Fruit fly (Drosophila melanogaster) whole organism, embryonic: ENCODE data around the gene mus302.

ENCODE experiments used
- Abd-B ChIP-seq: fragments of 200-800 bp; sonication (Bioruptor generic); optimal IDR thresholded peaks from 2 replicates; lab custom pipeline; 2018; ENCODE audit warnings: missing biosample characterization, mild to moderate bottlenecking, missing genetic modification characterization, moderate library complexity
- Atf3 ChIP-seq: fragments of 200-800 bp; sonication (Bioruptor generic); optimal IDR thresholded peaks from 3 replicates; lab custom pipeline; 2016; ENCODE audit warnings: missing biosample characterization, missing genetic modification characterization
- Atf6 ChIP-seq: fragments of 200-800 bp; sonication (Bioruptor generic); IDR thresholded peaks from 2 replicates; pipeline ENCODE4 v1.3.6; 2022; ENCODE audit warnings: missing biosample characterization, missing genetic modification characterization
- B-H1 ChIP-seq: fragments of 200-800 bp; sonication (Bioruptor generic); IDR thresholded peaks from 3 replicates; pipeline ENCODE4 v1.3.6; 2022; ENCODE audit warnings: missing biosample characterization, missing genetic modification characterization
- Bteb2 ChIP-seq: fragments of 200-800 bp; sonication (Bioruptor generic); optimal IDR thresholded peaks from 2 replicates; lab custom pipeline; 2016; ENCODE audit warnings: missing biosample characterization, missing genetic modification characterization
- CG10543 ChIP-seq: fragments of 200-800 bp; sonication (Bioruptor generic); optimal IDR thresholded peaks from 3 replicates; lab custom pipeline; 2017; ENCODE audit warnings: missing biosample characterization, mild to moderate bottlenecking, missing genetic modification characterization, moderate library complexity
- CG11247 ChIP-seq: fragments of 200-800 bp; sonication (Bioruptor generic); IDR thresholded peaks from 2 replicates; pipeline ENCODE4 v1.3.6; 2022; ENCODE audit warnings: missing biosample characterization, missing genetic modification characterization
- CG12219 ChIP-seq: fragments of 200-800 bp; sonication (Bioruptor generic); optimal IDR thresholded peaks from 3 replicates; lab custom pipeline; 2018; ENCODE audit warnings: missing biosample characterization, mild to moderate bottlenecking, missing genetic modification characterization
- CG12236 ChIP-seq: fragments of 200-800 bp; sonication (Bioruptor generic); optimal IDR thresholded peaks from 2 replicates; lab custom pipeline; 2016; ENCODE audit warnings: missing biosample characterization, missing genetic modification characterization
- CG12744 ChIP-seq: fragments of 200-800 bp; sonication (Bioruptor generic); optimal IDR thresholded peaks from 2 replicates; lab custom pipeline; 2016; ENCODE audit warnings: missing biosample characterization, missing genetic modification characterization
- CG13123 ChIP-seq: fragments of 200-800 bp; sonication (Bioruptor generic); optimal IDR thresholded peaks from 2 replicates; lab custom pipeline; 2016; ENCODE audit warnings: missing biosample characterization, missing genetic modification characterization
- CG1602 ChIP-seq: fragments of 200-800 bp; sonication (Bioruptor generic); optimal IDR thresholded peaks from 3 replicates; lab custom pipeline; 2016; ENCODE audit warnings: missing biosample characterization, missing genetic modification characterization
- CG17186 ChIP-seq: fragments of 200-800 bp; sonication (Bioruptor generic); optimal IDR thresholded peaks from 3 replicates; lab custom pipeline; 2017; ENCODE audit warnings: missing biosample characterization, missing genetic modification reagents, missing genetic modification characterization
- CG17829 ChIP-seq: fragments of 200-800 bp; optimal IDR thresholded peaks from 2 replicates; lab custom pipeline; 2019; ENCODE audit warnings: missing biosample characterization, mild to moderate bottlenecking, missing genetic modification characterization, moderate library complexity
- CG18764 ChIP-seq: fragments of 200-800 bp; sonication (Bioruptor generic); optimal IDR thresholded peaks from 3 replicates; lab custom pipeline; 2016; ENCODE audit warnings: missing biosample characterization, missing genetic modification characterization
- CG30431 ChIP-seq: fragments of 200-800 bp; sonication (Bioruptor generic); optimal IDR thresholded peaks from 2 replicates; lab custom pipeline; 2017; ENCODE audit warnings: missing biosample characterization, missing genetic modification characterization
- CG31224 ChIP-seq: fragments of 200-800 bp; sonication (Bioruptor generic); IDR thresholded peaks from 2 replicates; pipeline ENCODE4 v1.3.6; 2022; ENCODE audit warnings: missing biosample characterization, missing genetic modification characterization
- CG31441 ChIP-seq: fragments of 200-800 bp; sonication (Bioruptor generic); IDR thresholded peaks from 2 replicates; pipeline ENCODE4 v1.3.6; 2022; ENCODE audit warnings: missing biosample characterization, missing genetic modification characterization
- CG32772 ChIP-seq: fragments of 200-800 bp; sonication (Bioruptor generic); IDR thresholded peaks from 2 replicates; pipeline ENCODE4 v1.3.6; 2022; ENCODE audit warnings: missing biosample characterization, missing genetic modification characterization
- CG43689 ChIP-seq: fragments of 200-800 bp; sonication (Bioruptor generic); IDR thresholded peaks from 2 replicates; pipeline ENCODE4 v1.3.6; 2022; ENCODE audit warnings: missing biosample characterization, missing genetic modification characterization
- CG6813 ChIP-seq: fragments of 200-800 bp; sonication (Bioruptor generic); optimal IDR thresholded peaks from 2 replicates; lab custom pipeline; 2017; ENCODE audit warnings: missing biosample characterization, missing genetic modification characterization, mild to moderate bottlenecking, moderate library complexity, missing genetic modification reagents
- CG7839 ChIP-seq: fragments of 200-800 bp; sonication (Bioruptor generic); optimal IDR thresholded peaks from 3 replicates; lab custom pipeline; 2018; ENCODE audit warnings: missing biosample characterization, mild to moderate bottlenecking, missing genetic modification characterization, moderate library complexity
- CG7963 ChIP-seq: fragments of 200-800 bp; sonication (Bioruptor generic); IDR thresholded peaks from 3 replicates; pipeline ENCODE4 v1.3.6; 2022; ENCODE audit warnings: missing biosample characterization, missing genetic modification characterization; ENCODE audit not compliant: partially characterized antibody
- Chrac-16 ChIP-seq: fragments of 200-800 bp; sonication (Bioruptor generic); optimal IDR thresholded peaks from 3 replicates; lab custom pipeline; 2016; ENCODE audit warnings: missing biosample characterization, missing genetic modification characterization
- Dbx ChIP-seq: fragments of 200-800 bp; sonication (Bioruptor generic); IDR thresholded peaks from 3 replicates; pipeline ENCODE4 v1.3.6; 2022; ENCODE audit warnings: missing biosample characterization, missing genetic modification characterization
- Doc3 ChIP-seq: fragments of 200-800 bp; sonication (Bioruptor generic); IDR thresholded peaks from 3 replicates; pipeline ENCODE4 v1.3.6; 2022; ENCODE audit warnings: missing biosample characterization, missing genetic modification characterization; ENCODE audit not compliant: partially characterized antibody
- Ets65A ChIP-seq: fragments of 200-800 bp; sonication (Bioruptor generic); peaks from one replicate; lab custom pipeline; 2016; ENCODE audit warnings: missing biosample characterization, missing genetic modification characterization
- HHEX ChIP-seq: fragments of 200-800 bp; sonication (Bioruptor generic); optimal IDR thresholded peaks from 3 replicates; lab custom pipeline; 2017; ENCODE audit warnings: missing biosample characterization, mild to moderate bottlenecking, missing genetic modification characterization, missing genetic modification reagents
- Hmx ChIP-seq: fragments of 200-800 bp; sonication (Bioruptor generic); optimal IDR thresholded peaks from 2 replicates; lab custom pipeline; 2016; ENCODE audit warnings: missing biosample characterization, missing genetic modification characterization
- Hr78 ChIP-seq, 2 experiments: fragments of 200-800 bp in 1 of 2; fragments of >200 bp in 1 of 2; sonication (Bioruptor generic) in 1 of 2; optimal IDR thresholded peaks; 2 replicates each; lab custom pipeline; 2017 to 2019; ENCODE audit warnings: missing biosample characterization in 2 of 2, missing genetic modification characterization in 2 of 2, mild to moderate bottlenecking in 1 of 2, moderate library complexity in 1 of 2
- Lim3 ChIP-seq: fragments of 200-800 bp; sonication (Bioruptor generic); IDR thresholded peaks from 2 replicates; pipeline ENCODE4 v1.3.6; 2022; ENCODE audit warnings: missing biosample characterization, missing genetic modification characterization
- Mrtf ChIP-seq: fragments of 200-800 bp; sonication (Bioruptor generic); IDR thresholded peaks from 3 replicates; pipeline ENCODE4 v1.3.6; 2022; ENCODE audit warnings: missing biosample characterization, missing genetic modification characterization
- Pdp1 ChIP-seq, 2 experiments: fragments of 200-800 bp; sonication (Bioruptor generic); optimal IDR thresholded peaks; 3 replicates each; lab custom pipeline; 2016; ENCODE audit warnings: missing biosample characterization in 2 of 2, missing genetic modification characterization in 2 of 2, mild to moderate bottlenecking in 1 of 2, moderate library complexity in 1 of 2
- Ravus ChIP-seq: fragments of 200-800 bp; sonication (Bioruptor generic); IDR thresholded peaks from 2 replicates; pipeline ENCODE4 v1.3.6; 2022; ENCODE audit warnings: missing biosample characterization, missing genetic modification characterization
- Trl ChIP-seq, 3 experiments: fragments of >200 bp in 2 of 3; fragments of 200-800 bp in 1 of 3; sonication (Bioruptor generic) in 1 of 3; optimal IDR thresholded peaks; 2 replicates in 1 of 3; 3 replicates in 2 of 3; lab custom pipeline; 2016 to 2017; ENCODE audit warnings: missing biosample characterization in 1 of 3, missing genetic modification characterization in 1 of 3
- abd-A ChIP-seq: fragments of 200-800 bp; sonication (Bioruptor generic); optimal IDR thresholded peaks from 3 replicates; lab custom pipeline; 2019; ENCODE audit warnings: missing biosample characterization, mild to moderate bottlenecking, missing genetic modification characterization, moderate library complexity
- ase ChIP-seq: fragments of 200-800 bp; sonication (Bioruptor generic); IDR thresholded peaks from 3 replicates; pipeline ENCODE4 v1.3.6; 2022; ENCODE audit warnings: missing biosample characterization, missing genetic modification characterization
- bab2 ChIP-seq: fragments of 200-800 bp; sonication (Bioruptor generic); optimal IDR thresholded peaks from 2 replicates; lab custom pipeline; 2016; ENCODE audit warnings: missing biosample characterization, missing genetic modification characterization
- crol ChIP-seq: fragments of 200-800 bp; sonication (Bioruptor generic); IDR thresholded peaks from 2 replicates; pipeline ENCODE4 v1.3.6; 2022; ENCODE audit warnings: missing biosample characterization, missing genetic modification characterization
- gfzf ChIP-seq: fragments of 200-800 bp; sonication (Bioruptor generic); optimal IDR thresholded peaks from 2 replicates; lab custom pipeline; 2016; ENCODE audit warnings: missing biosample characterization, mild to moderate bottlenecking, missing genetic modification characterization, moderate library complexity
- hth ChIP-seq: fragments of >200 bp; optimal IDR thresholded peaks from 2 replicates; lab custom pipeline; 2017; ENCODE audit warnings: inconsistent platforms
- maf-S ChIP-seq: fragments of 200-800 bp; sonication (Bioruptor generic); optimal IDR thresholded peaks from 2 replicates; lab custom pipeline; 2016; ENCODE audit warnings: missing biosample characterization, missing genetic modification characterization
- mirr ChIP-seq: fragments of 200-800 bp; sonication (Bioruptor generic); optimal IDR thresholded peaks from 3 replicates; lab custom pipeline; 2018; ENCODE audit warnings: missing biosample characterization, mild to moderate bottlenecking, missing genetic modification characterization
- nau ChIP-seq: fragments of 200-800 bp; sonication (Bioruptor generic); optimal IDR thresholded peaks from 3 replicates; lab custom pipeline; 2017; ENCODE audit warnings: missing biosample characterization, mild to moderate bottlenecking, missing genetic modification characterization, missing genetic modification reagents
- p53 ChIP-seq: fragments of 200-800 bp; sonication (Bioruptor generic); optimal IDR thresholded peaks from 2 replicates; lab custom pipeline; 2016; ENCODE audit warnings: missing biosample characterization, missing genetic modification characterization
- rib ChIP-seq: fragments of 200-800 bp; sonication (Bioruptor generic); IDR thresholded peaks from 2 replicates; pipeline ENCODE4 v1.3.6; 2022; ENCODE audit warnings: missing biosample characterization, missing genetic modification characterization
- seq ChIP-seq: fragments of 200-800 bp; sonication (Bioruptor generic); IDR thresholded peaks from 2 replicates; pipeline ENCODE4 v1.3.6; 2022; ENCODE audit warnings: missing biosample characterization, missing genetic modification characterization
- sima ChIP-seq: fragments of 200-800 bp; sonication (Bioruptor generic); optimal IDR thresholded peaks from 2 replicates; lab custom pipeline; 2016; ENCODE audit warnings: missing biosample characterization, missing genetic modification characterization
- sug ChIP-seq: fragments of 200-800 bp; optimal IDR thresholded peaks from 2 replicates; lab custom pipeline; 2019; ENCODE audit warnings: missing biosample characterization, mild to moderate bottlenecking, missing genetic modification characterization, moderate library complexity
- tna ChIP-seq: fragments of 200-800 bp; sonication (Bioruptor generic); IDR thresholded peaks from 2 replicates; pipeline ENCODE4 v1.3.6; 2022; ENCODE audit warnings: missing biosample characterization, missing genetic modification characterization; ENCODE audit not compliant: partially characterized antibody
- trem ChIP-seq: fragments of 200-800 bp; optimal IDR thresholded peaks from 3 replicates; lab custom pipeline; 2019; ENCODE audit warnings: missing biosample characterization, mild to moderate bottlenecking, missing genetic modification characterization, moderate library complexity
- usp ChIP-seq: fragments of >200 bp; optimal IDR thresholded peaks from 2 replicates; lab custom pipeline; 2017; ENCODE audit warnings: missing biosample characterization, missing genetic modification characterization

Gene mus302

dm6 chr3L:16800026-16800425 is 20.5 kb upstream of the mus302 start (continued):
- TF ChIP-seq Chrac-16 (GFP tag; lab: Kevin White, UChicago) (no peak), CG6813 (GFP tag; lab: Kevin White, UChicago) (no peak), HHEX (GFP tag; lab: Kevin White, UChicago) (no peak), p53 (GFP tag; lab: Kevin White, UChicago) (no peak), sug (tag; lab: Kevin White, UChicago) (peak; percentile 29), Mrtf (GFP tag; lab: Robert Waterston, UW) (0 out of 3 replicates have a peak, but pooled peaks have one; percentile 18), Lim3 (GFP tag; lab: Robert Waterston, UW) (no peak), abd-A (no peak), CG17829 (tag; lab: Kevin White, UChicago) (no peak), maf-S (GFP tag; lab: Kevin White, UChicago) (no peak), Dbx (0 out of 3 replicates have a peak, but pooled peaks have one; percentile 23), Hmx (GFP tag; lab: Kevin White, UChicago) (no peak), Abd-B (GFP tag; lab: Kevin White, UChicago) (no peak), Ets65A (GFP tag; lab: Kevin White, UChicago) (no peak), CG12219 (GFP tag; lab: Kevin White, UChicago) (no peak), nau (GFP tag; lab: Kevin White, UChicago) (no peak), Hr78 (GFP tag; optimal IDR thresholded peaks at IDR 0.05; lab: Kevin White, UChicago) (no peak), usp (GFP tag; lab: Kevin White, UChicago) (no peak), CG10543 (GFP tag; lab: Kevin White, UChicago) (peak; percentile 56), CG1602 (GFP tag; lab: Kevin White, UChicago) (no peak), trem (tag; lab: Kevin White, UChicago) (no peak), CG30431 (GFP tag; lab: Kevin White, UChicago) (no peak), Bteb2 (GFP tag; lab: Kevin White, UChicago) (no peak), CG11247 (no peak), CG17186 (GFP tag; lab: Kevin White, UChicago) (no peak), CG12236 (GFP tag; lab: Kevin White, UChicago) (no peak), Doc3 (GFP tag; lab: Robert Waterston, UW) (no peak), Atf6 (GFP tag; lab: Robert Waterston, UW) (no peak), hth (lab: Kevin White, UChicago) (no peak), CG32772 (GFP tag; lab: Robert Waterston, UW) (no peak), bab2 (GFP tag; lab: Kevin White, UChicago) (no peak), Pdp1 (GFP tag; optimal IDR thresholded peaks at IDR 0.05; lab: Kevin White, UChicago) (peak in 1 of 2 experiments; percentile 60), tna (GFP tag; lab: Robert Waterston, UW) (no peak), gfzf (GFP tag; lab: Kevin White, UChicago) (no peak), CG31224 (no peak), CG43689 (GFP tag; lab: Robert Waterston, UW) (no peak), crol (GFP tag; lab: Robert Waterston, UW) (peak; percentile 21; the same call in 1 of the 2 replicates), CG13123 (no peak), mirr (no peak), CG7963 (GFP tag; lab: Robert Waterston, UW) (no peak), CG7839 (tag; lab: Kevin White, UChicago) (no peak), B-H1 (no peak), rib (GFP tag; lab: Robert Waterston, UW) (peak; percentile 56; the same call in 1 of the 2 replicates), seq (GFP tag; lab: Robert Waterston, UW) (no peak), CG12744 (GFP tag; lab: Kevin White, UChicago) (no peak), ase (GFP tag; lab: Robert Waterston, UW) (no peak), CG31441 (GFP tag; lab: Robert Waterston, UW) (no peak), Atf3 (GFP tag; lab: Kevin White, UChicago) (no peak), CG18764 (GFP tag; lab: Kevin White, UChicago) (no peak), Ravus (no peak), sima (GFP tag; lab: Kevin White, UChicago) (no peak), Trl (optimal IDR thresholded peaks at IDR 0.05; lab: Kevin White, UChicago) (peak; percentile 45 to 46), Trl (GFP tag; optimal IDR thresholded peaks at IDR 0.05; lab: Kevin White, UChicago) (no peak)
